Fruit fly (Drosophila melanogaster) ovary, adult (tissue): ENCODE data around the gene CG11608.

Source experiments
- CG17801 ChIP-seq: fragments of 200-800 bp; optimal IDR thresholded peaks from 2 replicates; lab custom pipeline; 2019; ENCODE audit warnings: missing biosample characterization, mild to moderate bottlenecking, missing genetic modification characterization, moderate library complexity; ENCODE audit not compliant: partially characterized antibody

Gene CG11608

dm6 chr3R:12641620-12642019 is 3.3 kb downstream of the CG11608 start:
- no peak for TF ChIP-seq CG17801

- no peak for TF ChIP-seq CG17801
These were observed 3.8 kb downstream of the CG11608 start, which contains the start of gene CG6753 for dm6 chr3R:12642051-12642532. Gene CG6753, minus strand, starts transcription at chr3R:12642482.

dm6 chr3R:12644621-12645310 is 6.5 kb downstream of the CG11608 start:
- no peak for TF ChIP-seq CG17801

- TF ChIP-seq CG17801 = no peak
These were observed 7.6 kb downstream of the CG11608 start for dm6 chr3R:12645771-12646317.

- no peak for TF ChIP-seq CG17801
These were observed 8.6 kb downstream of the CG11608 start for dm6 chr3R:12646926-12647325.

dm6 chr3R:12647348-12647747 is 9.1 kb downstream of the CG11608 start:
- TF ChIP-seq CG17801 = no peak

DNA sequence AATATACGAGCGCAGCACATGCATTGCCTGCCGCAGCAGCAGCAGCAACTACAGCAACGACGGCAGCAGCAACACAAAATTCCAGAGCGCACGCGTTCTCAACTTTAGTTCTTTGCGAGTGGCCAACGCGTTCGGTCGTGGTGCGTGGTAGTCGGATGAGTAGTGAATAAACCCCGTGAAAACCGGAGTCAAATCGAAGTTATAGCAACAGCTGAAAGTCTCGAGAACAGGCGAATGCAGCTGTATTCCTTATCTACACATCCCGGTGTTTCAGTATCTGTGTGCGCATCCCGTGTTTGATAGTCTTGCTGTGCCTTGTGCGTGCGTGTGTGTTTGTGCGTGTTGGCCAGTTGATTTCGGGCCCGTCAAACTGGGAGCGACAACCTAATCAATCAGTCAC is 9.7 kb downstream of the CG11608 start, which contains the start of gene Dtg:
TSS of gene Dtg (plus strand) at position 105 of the 400 bp plus-strand sequence.
- TF ChIP-seq CG17801 = no peak

dm6 chr3R:12649099-12650029 is 11.1 kb downstream of the CG11608 start:
- no peak for TF ChIP-seq CG17801

- TF ChIP-seq CG17801 = no peak
These were observed 12.3 kb downstream of the CG11608 start for dm6 chr3R:12650537-12650936.

dm6 chr3R:12652736-12653135 is 14.5 kb downstream of the CG11608 start:
- no peak for TF ChIP-seq CG17801

dm6 chr3R:12653511-12654252 is 15.4 kb downstream of the CG11608 start:
- TF ChIP-seq CG17801 = no peak

DNA sequence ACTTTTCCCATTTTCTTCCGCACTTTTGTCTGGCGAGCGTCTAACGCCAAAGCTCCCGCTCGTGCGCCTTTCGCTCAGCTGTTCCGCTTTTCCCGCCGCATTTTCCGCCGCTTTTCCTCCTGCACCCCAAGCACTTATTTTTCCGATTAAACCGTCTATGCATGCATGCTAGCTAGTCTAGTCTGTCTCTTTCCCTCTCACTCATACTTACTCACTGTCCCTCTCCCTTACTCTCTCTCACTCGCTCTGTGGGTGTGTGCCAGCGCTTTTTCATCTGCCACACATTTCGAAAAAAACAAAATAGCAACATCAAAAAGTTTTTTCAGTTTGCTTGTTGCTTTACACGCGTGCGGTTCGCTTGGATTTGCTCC is 16.0 kb downstream of the CG11608 start, which contains the start of gene CG6225:
TSS of gene CG6225 (plus strand) at position 325 of the 371 bp plus-strand sequence.
- TF ChIP-seq CG17801 = no peak

dm6 chr3R:12656946-12657566 is 18.8 kb downstream of the CG11608 start:
- TF ChIP-seq CG17801 = no peak

dm6 chr3R:12662531-12662930 is 24.2 kb downstream of the CG11608 start, which contains the start of gene CG14395:
Gene CG14395, plus strand, starts transcription at chr3R:12662831.
- TF ChIP-seq CG17801 = no peak

dm6 chr3R:12666206-12666834 is 28.0 kb downstream of the CG11608 start:
- TF ChIP-seq CG17801 = no peak
